Fruit fly (Drosophila melanogaster): ENCODE data around the gene Roc1a.

Roc1a gene

dm6 chrX:629239-629821, 17.8 kb upstream of the Roc1a start, which contains the start of the genes RpL36 and Mybbp1A (continued):
- TF ChIP-seq oc (tag; optimal IDR thresholded peaks at IDR 0.05) (no peak), CG13296 (GFP tag; optimal IDR thresholded peaks at IDR 0.05) (peak; percentile 82), sna (GFP tag; IDR thresholded peaks at IDR 0.05; ENCODE audit: partially characterized antibody) (peak; percentile 86), CG10959 (GFP tag; IDR thresholded peaks at IDR 0.05) (no peak), CG8388 (GFP tag; optimal IDR thresholded peaks at IDR 0.05) (peak; percentile 53), insv (GFP tag; optimal IDR thresholded peaks at IDR 0.05) (peak in 1 of 2 experiments; percentile 63), MESR4 (GFP tag; optimal IDR thresholded peaks at IDR 0.05) (peak; percentile 98), crol (GFP tag; IDR thresholded peaks at IDR 0.05) (no peak), grn (GFP tag; optimal IDR thresholded peaks at IDR 0.05) (peak; percentile 57), CG2889 (GFP tag; IDR thresholded peaks at IDR 0.05) (0 out of 3 replicates have a peak, but pooled peaks have one; percentile 37), Dbx (GFP tag; IDR thresholded peaks at IDR 0.05) (peak; percentile 85), Blimp-1 (GFP tag; optimal IDR thresholded peaks at IDR 0.05) (no peak), CG10274 (GFP tag; optimal IDR thresholded peaks at IDR 0.05) (peak; percentile 69), CG7928 (GFP tag; optimal IDR thresholded peaks at IDR 0.05) (peak; percentile 59), az2 (GFP tag; optimal IDR thresholded peaks at IDR 0.05) (peak; percentile 58), CTCF (GFP tag; optimal IDR thresholded peaks at IDR 0.05) (peak; percentile 38), CG18262 (tag; optimal IDR thresholded peaks at IDR 0.05) (peak; percentile 35), Nf-YB (GFP tag; optimal IDR thresholded peaks at IDR 0.05) (peak; percentile 52), BtbVII (GFP tag; optimal IDR thresholded peaks at IDR 0.05) (peak; percentile 73), Gsc (GFP tag; IDR thresholded peaks at IDR 0.05) (no peak), CG4707 (GFP tag; optimal IDR thresholded peaks at IDR 0.05) (peak; percentile 46), CG12104 (GFP tag; optimal IDR thresholded peaks at IDR 0.05) (peak; percentile 81), corto (GFP tag; optimal IDR thresholded peaks at IDR 0.05) (no peak), ro (GFP tag; IDR thresholded peaks at IDR 0.05) (no peak; the same call in 1 of the 2 replicates), CG12391 (tag; optimal IDR thresholded peaks at IDR 0.05) (peak; percentile 70), CG8089 (GFP tag; optimal IDR thresholded peaks at IDR 0.05) (peak; percentile 82), CG1602 (GFP tag; optimal IDR thresholded peaks at IDR 0.05) (peak; percentile 31), Mad (GFP tag; optimal IDR thresholded peaks at IDR 0.05) (peak; percentile 71), E2f1 (GFP tag; IDR thresholded peaks at IDR 0.05) (peak; percentile 57; the same call in 1 of the 2 replicates), Usf (GFP tag; optimal IDR thresholded peaks at IDR 0.05) (peak; percentile 38), Nf-YA (GFP tag; IDR thresholded peaks at IDR 0.05) (peak; percentile 60; the same call in 1 of the 2 replicates), Nf-YC (tag; optimal IDR thresholded peaks at IDR 0.05) (peak; percentile 41), her (GFP tag; optimal IDR thresholded peaks at IDR 0.05) (peak; percentile 86), Sox100B (GFP tag; optimal IDR thresholded peaks at IDR 0.05) (peak; percentile 70), Asciz (GFP tag; optimal IDR thresholded peaks at IDR 0.05) (no peak), MBD-R2 (GFP tag; IDR thresholded peaks at IDR 0.05) (0 out of 2 replicates have a peak, but pooled peaks have one; percentile 42), CG14710 (tag; optimal IDR thresholded peaks at IDR 0.05) (peak; percentile 81), wdn (GFP tag; IDR thresholded peaks at IDR 0.05) (0 out of 2 replicates have a peak, but pooled peaks have one; percentile 43), pan (optimal IDR thresholded peaks at IDR 0.05) (no peak), pan (GFP tag; optimal IDR thresholded peaks at IDR 0.05 in 1 of 2, IDR thresholded peaks at IDR 0.05 in 1 of 2) (peak in 1 of 2 experiments; percentile 67), zen2 (GFP tag; IDR thresholded peaks at IDR 0.05; ENCODE audit: partially characterized antibody) (peak; percentile 80), NK7.1 (GFP tag; optimal IDR thresholded peaks at IDR 0.05) (peak; percentile 67), vnd (GFP tag; IDR thresholded peaks at IDR 0.05; ENCODE audit: partially characterized antibody) (peak; percentile 99), Tbp (GFP tag; optimal IDR thresholded peaks at IDR 0.05) (no peak), nerfin-1 (tag; optimal IDR thresholded peaks at IDR 0.05) (peak; percentile 49), CG2120 (GFP tag; optimal IDR thresholded peaks at IDR 0.05) (peak; percentile 70), Dfd (GFP tag; optimal IDR thresholded peaks at IDR 0.05) (no peak), CG13624 (GFP tag; optimal IDR thresholded peaks at IDR 0.05) (peak; percentile 86), run (tag; optimal IDR thresholded peaks at IDR 0.05) (peak; percentile 3), CG6272 (GFP tag; IDR thresholded peaks at IDR 0.05) (0 out of 2 replicates have a peak, but pooled peaks have one; percentile 30)
